Worm (Caenorhabditis elegans) whole organism, early embryonic: ENCODE results near the gene swsn-7.

ENCODE experiments used
- F13C5.2 ChIP-seq: sonication (generic microtip); optimal IDR thresholded peaks from 2 replicates; lab custom pipeline; 2017; ENCODE audit warnings: mild to moderate bottlenecking, missing genetic modification characterization, inconsistent platforms, missing compliant biosample characterization
- aly-1 ChIP-seq: sonication (generic microtip); optimal IDR thresholded peaks from 2 replicates; lab custom pipeline; 2016; ENCODE audit warnings: missing genetic modification characterization, missing compliant biosample characterization
- ama-1 ChIP-seq: fragments of 150-350 bp; optimal IDR thresholded peaks from 2 replicates; lab custom pipeline; 2014
- ets-7 ChIP-seq: sonication (generic microtip); optimal IDR thresholded peaks from 2 replicates; lab custom pipeline; 2016; ENCODE audit warnings: missing genotype, missing genetic modification characterization, missing compliant biosample characterization
- flt-1 ChIP-seq: fragments of 200-800 bp; sonication (Bioruptor generic); IDR thresholded peaks from 2 replicates; pipeline ENCODE4 v1.3.6; 2022; ENCODE audit warnings: missing genetic modification characterization, missing compliant biosample characterization
- hmg-4 ChIP-seq: fragments of 200-800 bp; sonication (Bioruptor generic); optimal IDR thresholded peaks from 2 replicates; lab custom pipeline; 2018; ENCODE audit warnings: mild to moderate bottlenecking, missing genetic modification characterization, missing compliant biosample characterization
- hnd-1 ChIP-seq: sonication (generic microtip); optimal IDR thresholded peaks from 2 replicates; lab custom pipeline; 2016; ENCODE audit warnings: missing genetic modification characterization, missing compliant biosample characterization
- pes-1 ChIP-seq: fragments of 200-800 bp; sonication (Bioruptor generic); IDR thresholded peaks from 2 replicates; pipeline ENCODE4 v1.3.6; 2022; ENCODE audit warnings: missing genetic modification reagents, missing genetic modification characterization, missing compliant biosample characterization
- scrt-1 ChIP-seq: fragments of 200-800 bp; sonication (Bioruptor generic); IDR thresholded peaks from 2 replicates; pipeline ENCODE4 v1.3.6; 2022; ENCODE audit warnings: missing genetic modification characterization, missing compliant biosample characterization
- tbx-11 ChIP-seq: fragments of 200-800 bp; sonication (Bioruptor generic); IDR thresholded peaks from 2 replicates; pipeline ENCODE4 v1.3.6; 2022; ENCODE audit warnings: missing genetic modification characterization, missing compliant biosample characterization
- tbx-37 ChIP-seq: fragments of 200-800 bp; sonication (Bioruptor generic); conservative IDR thresholded peaks from 2 replicates; pipeline ENCODE4 v1.3.6; 2022; ENCODE audit warnings: missing genetic modification reagents, missing genetic modification characterization, missing compliant biosample characterization
- tra-4 ChIP-seq: sonication (generic microtip); optimal IDR thresholded peaks from 2 replicates; lab custom pipeline; 2017; ENCODE audit warnings: missing genetic modification characterization, missing compliant biosample characterization

DNA sequence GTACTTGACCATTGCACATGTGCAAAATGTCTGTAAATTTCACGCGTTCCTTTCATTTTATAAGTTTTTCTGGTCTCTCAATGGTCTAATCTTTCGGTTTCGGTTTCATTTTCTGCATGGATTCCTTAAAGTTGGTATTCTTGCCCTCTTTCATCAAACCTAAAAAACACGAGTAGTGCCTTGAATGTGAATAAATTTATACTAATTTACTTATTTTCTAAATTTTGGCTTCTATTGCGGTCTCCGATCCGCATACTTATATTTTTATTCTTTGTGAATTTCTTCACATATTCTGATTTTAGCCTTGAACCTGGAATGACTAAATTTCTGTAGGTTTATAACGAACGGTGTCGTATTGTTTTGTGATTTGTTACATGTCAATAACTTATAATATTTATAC is 38.4 kb upstream of the swsn-7 start, which contains the start of gene pdha-1:
- TF ChIP-seq pes-1 (GFP tag; lab: Robert Waterston, UW) (no peak), tbx-37 (GFP tag; lab: Robert Waterston, UW) (no peak), hmg-4 (no peak), ama-1 (lab: Kevin White, UChicago) (no peak), flt-1 (no peak), hnd-1 (tag; lab: Kevin White, UChicago) (no peak), aly-1 (no peak), tbx-11 (GFP tag; lab: Robert Waterston, UW) (no peak), tra-4 (tag; lab: Kevin White, UChicago) (no peak), ets-7 (no peak), scrt-1 (no peak), F13C5.2 (tag; lab: Kevin White, UChicago) (no peak)
